Worm (Caenorhabditis elegans) whole organism, L1 larva: ENCODE results near the gene erfa-1.

Experiments used
- C16A3.4 ChIP-seq: fragments of 150-350 bp; optimal IDR thresholded peaks from 2 replicates; lab custom pipeline; 2014; ENCODE audit warnings: missing biosample characterization, missing genetic modification characterization
- F16B12.6 ChIP-seq: fragments of 150-350 bp; optimal IDR thresholded peaks from 2 replicates; lab custom pipeline; 2014; ENCODE audit warnings: missing biosample characterization, missing genetic modification characterization
- ama-1 ChIP-seq: fragments of 150-350 bp; optimal IDR thresholded peaks from 2 replicates; lab custom pipeline; 2014
- blmp-1 ChIP-seq: fragments of 150-350 bp; optimal IDR thresholded peaks from 2 replicates; lab custom pipeline; 2014; ENCODE audit warnings: missing biosample characterization, missing genetic modification characterization
- ceh-82 ChIP-seq, 3 experiments: fragments of 150-350 bp in 1 of 3; sonication (generic microtip) in 2 of 3; optimal IDR thresholded peaks; 2 replicates each; lab custom pipeline; 2014 to 2017; ENCODE audit warnings: missing biosample characterization in 3 of 3, missing genetic modification characterization in 3 of 3
- ceh-90 ChIP-seq: sonication (generic microtip); optimal IDR thresholded peaks from 2 replicates; lab custom pipeline; 2016; ENCODE audit warnings: missing genetic modification characterization, missing compliant biosample characterization
- dpl-1 ChIP-seq, 3 experiments: fragments of 150-350 bp in 2 of 3; sonication (generic microtip) in 1 of 3; optimal IDR thresholded peaks; 2 replicates each; lab custom pipeline; 2014 to 2017; ENCODE audit warnings: missing biosample characterization in 3 of 3, missing genetic modification characterization in 3 of 3, missing genetic modification reagents in 3 of 3
- dsc-1 ChIP-seq: sonication (generic microtip); optimal IDR thresholded peaks from 2 replicates; lab custom pipeline; 2016; ENCODE audit warnings: mild to moderate bottlenecking, missing genetic modification characterization, missing compliant biosample characterization
- efl-1 ChIP-seq, 4 experiments: fragments of 150-350 bp; optimal IDR thresholded peaks in 3 of 4; peaks in 1 of 4; 1 replicate in 1 of 4; 2 replicates in 3 of 4; lab custom pipeline; 2014; ENCODE audit warnings: missing biosample characterization in 2 of 4, missing genetic modification characterization in 2 of 4, missing genetic modification reagents in 2 of 4
- efl-3 ChIP-seq: fragments of 200-800 bp; sonication (Bioruptor generic); optimal IDR thresholded peaks from 2 replicates; lab custom pipeline; 2018; ENCODE audit warnings: mild to moderate bottlenecking, missing genetic modification characterization, missing compliant biosample characterization
- egl-13 ChIP-seq: sonication (generic microtip); optimal IDR thresholded peaks from 2 replicates; lab custom pipeline; 2016; ENCODE audit warnings: missing genotype, missing genetic modification reagents, missing genetic modification characterization, missing compliant biosample characterization
- fkh-4 ChIP-seq: sonication (generic microtip); optimal IDR thresholded peaks from 2 replicates; lab custom pipeline; 2016; ENCODE audit warnings: missing compliant biosample characterization, missing genetic modification characterization, borderline replicate concordance
- grh-1 ChIP-seq: fragments of 200-800 bp; sonication (Bioruptor generic); IDR thresholded peaks from 2 replicates; pipeline ENCODE4 v1.3.6; 2022; ENCODE audit warnings: missing genetic modification reagents, missing genetic modification characterization, missing compliant biosample characterization
- hlh-17 ChIP-seq: fragments of 200-800 bp; sonication (Bioruptor generic); optimal IDR thresholded peaks from 2 replicates; lab custom pipeline; 2018; ENCODE audit warnings: missing genetic modification characterization, mild to moderate bottlenecking, missing compliant biosample characterization, moderate library complexity, borderline replicate concordance
- isw-1 ChIP-seq: fragments of 200-800 bp; sonication (Bioruptor generic); IDR thresholded peaks from 2 replicates; pipeline ENCODE4 v1.3.6; 2022; ENCODE audit warnings: missing genetic modification characterization, missing compliant biosample characterization
- jun-1 ChIP-seq: fragments of 150-350 bp; optimal IDR thresholded peaks from 2 replicates; lab custom pipeline; 2014; ENCODE audit warnings: missing biosample characterization, missing genetic modification reagents, missing genetic modification characterization
- lin-13 ChIP-seq: fragments of 150-350 bp; optimal IDR thresholded peaks from 2 replicates; lab custom pipeline; 2014; ENCODE audit warnings: missing biosample characterization, missing genetic modification reagents, missing genetic modification characterization
- lin-14 ChIP-seq: fragments of 200-800 bp; sonication (Bioruptor generic); optimal IDR thresholded peaks from 2 replicates; lab custom pipeline; 2018; ENCODE audit warnings: mild to moderate bottlenecking, missing genetic modification characterization, moderate library complexity, missing compliant biosample characterization
- lin-35 ChIP-seq, 2 experiments: fragments of 150-350 bp; optimal IDR thresholded peaks; 2 replicates each; lab custom pipeline; 2014; ENCODE audit warnings: missing biosample characterization in 2 of 2, missing genetic modification characterization in 2 of 2, missing genetic modification reagents in 2 of 2
- lsy-2 ChIP-seq, 2 experiments: fragments of 150-350 bp; optimal IDR thresholded peaks; 2 replicates each; lab custom pipeline; 2014; ENCODE audit warnings: missing biosample characterization in 2 of 2, missing genetic modification characterization in 2 of 2
- mab-9 ChIP-seq: fragments of 200-800 bp; sonication (Bioruptor generic); IDR thresholded peaks from 2 replicates; pipeline ENCODE4 v1.3.6; 2022; ENCODE audit warnings: missing genetic modification reagents, missing genetic modification characterization, missing compliant biosample characterization
- mep-1 ChIP-seq: fragments of 150-350 bp; optimal IDR thresholded peaks from 2 replicates; lab custom pipeline; 2014; ENCODE audit warnings: missing biosample characterization, missing genetic modification characterization
- nhr-12 ChIP-seq: sonication (generic microtip); optimal IDR thresholded peaks from 2 replicates; lab custom pipeline; 2017; ENCODE audit warnings: missing biosample characterization, missing genetic modification characterization
- nhr-20 ChIP-seq: sonication (generic microtip); optimal IDR thresholded peaks from 2 replicates; lab custom pipeline; 2016; ENCODE audit warnings: mild to moderate bottlenecking, missing genetic modification characterization, missing compliant biosample characterization
- nhr-47 ChIP-seq: sonication (generic microtip); optimal IDR thresholded peaks from 2 replicates; lab custom pipeline; 2016; ENCODE audit warnings: mild to moderate bottlenecking, missing genetic modification characterization, moderate library complexity, missing compliant biosample characterization
- nhr-71 ChIP-seq: sonication (generic microtip); optimal IDR thresholded peaks from 2 replicates; lab custom pipeline; 2016; ENCODE audit warnings: mild to moderate bottlenecking, missing genetic modification characterization, moderate library complexity, missing compliant biosample characterization
- nhr-85 ChIP-seq: sonication (generic microtip); peaks from one replicate; lab custom pipeline; 2016; ENCODE audit warnings: missing genetic modification characterization, inconsistent platforms, missing compliant biosample characterization
- nhr-90 ChIP-seq: sonication (generic microtip); optimal IDR thresholded peaks from 2 replicates; lab custom pipeline; 2016; ENCODE audit warnings: mild to moderate bottlenecking, missing genetic modification characterization, missing compliant biosample characterization; ENCODE audit not compliant: poor library complexity
- pax-3 ChIP-seq: fragments of 200-800 bp; sonication (Bioruptor generic); optimal IDR thresholded peaks from 2 replicates; lab custom pipeline; 2018; ENCODE audit warnings: mild to moderate bottlenecking, missing genetic modification characterization, moderate library complexity, missing compliant biosample characterization
- rnt-1 ChIP-seq: sonication (generic microtip); optimal IDR thresholded peaks from 2 replicates; lab custom pipeline; 2016; ENCODE audit warnings: mild to moderate bottlenecking, missing genetic modification characterization, moderate library complexity, missing compliant biosample characterization
- snpc-4 ChIP-seq: fragments of 150-350 bp; optimal IDR thresholded peaks from 2 replicates; lab custom pipeline; 2014; ENCODE audit warnings: missing biosample characterization, missing genetic modification characterization
- snu-23 ChIP-seq: sonication (generic microtip); optimal IDR thresholded peaks from 2 replicates; lab custom pipeline; 2016; ENCODE audit warnings: missing genetic modification characterization, missing compliant biosample characterization
- sptf-1 ChIP-seq: fragments of 150-350 bp; optimal IDR thresholded peaks from 2 replicates; lab custom pipeline; 2014; ENCODE audit warnings: missing biosample characterization, missing genetic modification characterization
- swsn-7 ChIP-seq: sonication (generic microtip); optimal IDR thresholded peaks from 2 replicates; lab custom pipeline; 2016; ENCODE audit warnings: missing genetic modification characterization, missing compliant biosample characterization
- tbx-2 ChIP-seq: sonication (generic microtip); optimal IDR thresholded peaks from 2 replicates; lab custom pipeline; 2016; ENCODE audit warnings: missing genetic modification characterization, missing compliant biosample characterization
- unc-130 ChIP-seq: fragments of 150-350 bp; optimal IDR thresholded peaks from 2 replicates; lab custom pipeline; 2017; ENCODE audit warnings: missing biosample characterization, missing genetic modification characterization, inconsistent platforms
- unc-30 ChIP-seq: sonication (generic microtip); optimal IDR thresholded peaks from 2 replicates; lab custom pipeline; 2017; ENCODE audit warnings: missing biosample characterization, missing genetic modification characterization
- unc-86 ChIP-seq: sonication (generic microtip); optimal IDR thresholded peaks from 2 replicates; lab custom pipeline; 2016; ENCODE audit warnings: missing genetic modification characterization, missing compliant biosample characterization
- xbp-1 ChIP-seq: sonication (generic microtip); optimal IDR thresholded peaks from 2 replicates; lab custom pipeline; 2016; ENCODE audit warnings: missing genetic modification characterization, missing compliant biosample characterization

The erfa-1 gene

DNA sequence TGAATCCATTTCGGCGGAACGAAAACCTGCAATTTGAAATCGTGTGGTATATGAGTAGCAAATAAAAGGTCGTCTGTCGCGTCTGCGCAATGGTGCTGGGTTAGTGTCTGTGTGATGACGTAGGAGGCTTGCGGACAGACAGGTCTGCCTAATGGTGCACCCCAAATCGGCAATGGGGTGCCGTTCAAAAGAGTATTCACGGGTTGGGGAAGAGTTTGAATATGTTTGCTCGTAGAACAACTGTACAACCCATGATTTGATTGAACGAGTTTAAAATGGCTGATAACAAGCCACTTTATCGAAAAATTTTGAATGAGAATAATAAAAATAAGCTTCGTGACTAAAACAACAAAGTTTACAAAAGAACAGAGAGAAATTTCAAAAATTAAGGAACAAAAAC, 8.0 kb upstream of the erfa-1 start, which contains the start of gene T05H4.11:
Gene T05H4.11, minus strand, starts transcription at position 335 of the 400 bp plus-strand sequence.
- TF ChIP-seq hlh-17 (no peak), sptf-1 (no peak), C16A3.4 (tag; lab: Kevin White, UChicago) (no peak), mab-9 (no peak), nhr-71 (tag; lab: Kevin White, UChicago) (peak; percentile 37), nhr-85 (peak; percentile 31), efl-1 (optimal IDR thresholded peaks at IDR 0.05; lab: Kevin White, UChicago) (peak in 1 of 2 experiments; percentile 18), efl-1 (GFP tag; optimal IDR thresholded peaks at IDR 0.05 in 1 of 2; lab: Kevin White, UChicago) (no peak), ama-1 (lab: Kevin White, UChicago) (peak; percentile 14)
- TF ChIP-seq, all 84 proteins: peak for 4

DNA sequence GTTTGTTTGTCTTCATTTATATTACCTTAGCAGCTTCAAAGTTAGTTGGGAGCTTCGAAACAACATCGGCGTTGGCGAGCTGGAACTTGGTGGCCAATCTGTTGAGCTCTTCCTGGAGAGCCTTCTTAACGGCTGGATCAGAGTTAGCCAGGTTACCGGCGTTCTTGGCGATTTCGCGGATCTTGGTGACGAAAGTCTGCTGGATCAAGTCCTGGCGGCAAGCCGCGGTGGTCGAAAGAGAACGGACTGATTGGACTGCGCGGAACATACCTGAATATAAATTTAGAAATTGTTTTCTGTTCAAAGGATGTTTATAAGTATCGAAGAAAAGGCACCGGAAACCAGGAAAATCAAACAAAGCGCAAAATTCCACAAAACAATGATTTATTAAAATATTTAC, 7.1 kb upstream of the erfa-1 start, which contains the start of gene atp-4:
Gene atp-4, minus strand, starts transcription at position 270 of the 400 bp plus-strand sequence.
- TF ChIP-seq grh-1 (GFP tag; lab: Robert Waterston, UW) (peak; percentile 27; the same call in 1 of the 2 replicates), egl-13 (tag; lab: Kevin White, UChicago) (no peak)

DNA sequence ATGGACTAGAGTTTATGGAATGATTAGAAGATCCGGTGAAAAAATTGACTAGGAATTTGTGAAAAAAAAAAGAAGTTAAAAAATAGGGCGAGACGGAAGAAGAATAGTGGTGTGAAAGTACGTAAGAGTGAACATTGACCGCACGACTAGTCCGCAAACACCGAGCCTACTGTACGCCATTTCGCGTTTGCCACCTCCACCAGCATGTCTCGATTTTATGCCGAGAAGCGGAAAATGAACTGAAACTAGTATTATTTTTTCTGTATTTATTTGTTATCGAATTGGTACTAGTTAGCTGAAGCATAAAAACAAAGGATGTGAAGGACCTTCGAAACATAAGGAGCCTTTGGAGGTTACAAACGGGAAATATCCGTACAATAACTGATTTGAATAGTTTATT, 6.5 kb upstream of the erfa-1 start:
- TF ChIP-seq unc-30 (tag; lab: Kevin White, UChicago) (no peak), blmp-1 (tag; lab: Kevin White, UChicago) (peak; percentile 17), nhr-12 (tag; lab: Kevin White, UChicago) (no peak), lin-35 (GFP tag; optimal IDR thresholded peaks at IDR 0.05; lab: Kevin White, UChicago) (peak; percentile 57 to 66), ceh-90 (tag; lab: Kevin White, UChicago) (no peak), lsy-2 (tag; optimal IDR thresholded peaks at IDR 0.05; lab: Kevin White, UChicago) (peak; percentile 58 to 87), lin-14 (GFP tag; lab: Kevin White, UChicago) (peak; percentile 40), dsc-1 (tag; lab: Kevin White, UChicago) (peak; percentile 12), snu-23 (GFP tag; lab: Kevin White, UChicago) (peak; percentile 55), rnt-1 (tag; lab: Kevin White, UChicago) (peak; percentile 80), isw-1 (GFP tag; lab: Robert Waterston, UW) (peak; percentile 15; the same call in 1 of the 2 replicates), efl-3 (GFP tag; lab: Kevin White, UChicago) (no peak), fkh-4 (tag; lab: Kevin White, UChicago) (no peak), nhr-71 (tag; lab: Kevin White, UChicago) (peak; percentile 65), dpl-1 (GFP tag; optimal IDR thresholded peaks at IDR 0.05; lab: Kevin White, UChicago) (peak; percentile 13 to 62 (median 57)), ama-1 (lab: Kevin White, UChicago) (no peak), snpc-4 (tag; lab: Kevin White, UChicago) (no peak), nhr-20 (tag; lab: Kevin White, UChicago) (peak; percentile 52), nhr-90 (tag; lab: Kevin White, UChicago) (peak; percentile 44), lin-13 (GFP tag; lab: Kevin White, UChicago) (no peak), pax-3 (tag; lab: Kevin White, UChicago) (no peak), grh-1 (GFP tag; lab: Robert Waterston, UW) (no peak), tbx-2 (tag; lab: Kevin White, UChicago) (peak; percentile 9), unc-130 (tag; lab: Kevin White, UChicago) (peak; percentile 17), F16B12.6 (tag; lab: Kevin White, UChicago) (peak; percentile 89), xbp-1 (tag; lab: Kevin White, UChicago) (peak; percentile 63), C16A3.4 (tag; lab: Kevin White, UChicago) (peak; percentile 51), mep-1 (tag; lab: Kevin White, UChicago) (peak; percentile 23), jun-1 (tag; lab: Kevin White, UChicago) (peak; percentile 32), nhr-47 (tag; lab: Kevin White, UChicago) (peak; percentile 48), unc-86 (tag; lab: Kevin White, UChicago) (no peak), ceh-82 (tag; optimal IDR thresholded peaks at IDR 0.05; lab: Kevin White, UChicago) (peak in 2 of 3 experiments; percentile 14 to 45), nhr-85 (peak; percentile 62), efl-1 (optimal IDR thresholded peaks at IDR 0.05; lab: Kevin White, UChicago) (peak; percentile 55 to 57), efl-1 (GFP tag; optimal IDR thresholded peaks at IDR 0.05 in 1 of 2; lab: Kevin White, UChicago) (peak; percentile 58 to 92), swsn-7 (tag; lab: Kevin White, UChicago) (peak; percentile 29)
- TF ChIP-seq, all 84 proteins: peak for 24
